Fruit fly (Drosophila melanogaster) whole organism, wandering third instar larva: ENCODE results near the gene CG8813.

Source experiments
- Abd-B ChIP-seq: fragments of >200 bp; optimal IDR thresholded peaks from 2 replicates; lab custom pipeline; 2017; ENCODE audit warnings: missing biosample characterization, missing genetic modification characterization
- CG9705 ChIP-seq: fragments of 200-800 bp; sonication (Bioruptor generic); optimal IDR thresholded peaks from 2 replicates; lab custom pipeline; 2018; ENCODE audit warnings: missing biosample characterization, mild to moderate bottlenecking, missing genetic modification characterization
- CrebA ChIP-seq: fragments of 200-800 bp; sonication (Bioruptor generic); optimal IDR thresholded peaks from 2 replicates; lab custom pipeline; 2016; ENCODE audit warnings: missing biosample characterization, mild to moderate bottlenecking, missing genetic modification characterization, borderline replicate concordance
- Dfd ChIP-seq: fragments of >200 bp; optimal IDR thresholded peaks from 2 replicates; lab custom pipeline; 2017; ENCODE audit warnings: missing biosample characterization, missing genetic modification characterization
- Dif ChIP-seq: fragments of 200-275, 200-300 bp; sonication (Bioruptor generic); optimal IDR thresholded peaks from 2 replicates; lab custom pipeline; 2018; ENCODE audit warnings: missing biosample characterization, missing genetic modification characterization; ENCODE audit not compliant: partially characterized antibody
- GATAd ChIP-seq: sonication (Bioruptor generic); optimal IDR thresholded peaks from 2 replicates; lab custom pipeline; 2016; ENCODE audit warnings: missing biosample characterization, missing genetic modification characterization
- HLH106 ChIP-seq: fragments of 200-800 bp; optimal IDR thresholded peaks from 3 replicates; lab custom pipeline; 2019; ENCODE audit warnings: missing biosample characterization, mild to moderate bottlenecking, missing genetic modification characterization, moderate library complexity
- Hnf4 ChIP-seq: fragments of 200-800 bp; sonication (Bioruptor generic); optimal IDR thresholded peaks from 2 replicates; lab custom pipeline; 2016; ENCODE audit warnings: missing biosample characterization, mild to moderate bottlenecking, missing genetic modification characterization
- Hr83 ChIP-seq: fragments of 200-300 bp; sonication (Bioruptor generic); optimal IDR thresholded peaks from 2 replicates; lab custom pipeline; 2016; ENCODE audit warnings: missing biosample characterization, mild to moderate bottlenecking, missing genetic modification characterization, moderate library complexity; ENCODE audit not compliant: poor library complexity, severe bottlenecking
- Jra ChIP-seq: sonication (Bioruptor generic); optimal IDR thresholded peaks from 2 replicates; lab custom pipeline; 2016; ENCODE audit warnings: missing biosample characterization, missing genetic modification characterization
- Mio ChIP-seq: sonication (Bioruptor generic); optimal IDR thresholded peaks from 2 replicates; lab custom pipeline; 2016; ENCODE audit warnings: missing biosample characterization, missing genetic modification characterization
- Myc ChIP-seq: fragments of >200 bp; optimal IDR thresholded peaks from 2 replicates; lab custom pipeline; 2017
- N ChIP-seq: fragments of >200 bp; optimal IDR thresholded peaks from 2 replicates; lab custom pipeline; 2018; ENCODE audit warnings: missing biosample characterization, missing external identifiers, missing genetic modification characterization
- OdsH ChIP-seq: fragments of 200-800 bp; sonication (Bioruptor generic); optimal IDR thresholded peaks from 2 replicates; lab custom pipeline; 2016; ENCODE audit warnings: missing biosample characterization, mild to moderate bottlenecking, missing genetic modification characterization
- Rel ChIP-seq, 2 experiments: fragments of 200-800 bp; sonication (Bioruptor generic) in 1 of 2; optimal IDR thresholded peaks; 2 replicates in 1 of 2; 3 replicates in 1 of 2; lab custom pipeline; 2016 to 2019; ENCODE audit warnings: mild to moderate bottlenecking in 2 of 2, missing biosample characterization in 2 of 2, missing genetic modification characterization in 2 of 2, moderate library complexity in 1 of 2
- Sp1 ChIP-seq: fragments of 200-800 bp; sonication (Bioruptor generic); optimal IDR thresholded peaks from 3 replicates; lab custom pipeline; 2019; ENCODE audit warnings: missing biosample characterization, mild to moderate bottlenecking, missing genetic modification characterization, moderate library complexity
- Vsx2 ChIP-seq: fragments of 200-300, 225-300 bp; sonication (Bioruptor generic); optimal IDR thresholded peaks from 2 replicates; lab custom pipeline; 2018; ENCODE audit warnings: missing biosample characterization, missing genetic modification characterization; ENCODE audit not compliant: partially characterized antibody
- br ChIP-seq: fragments of 200-800 bp; sonication (Bioruptor generic); optimal IDR thresholded peaks from 2 replicates; lab custom pipeline; 2016; ENCODE audit warnings: missing biosample characterization, missing genetic modification characterization
- dl ChIP-seq, 2 experiments: fragments of 175-275, 200-275 bp in 1 of 2; fragments of 200-275 bp in 1 of 2; sonication (Bioruptor generic); optimal IDR thresholded peaks; lab custom pipeline; 2018; ENCODE audit warnings: mild to moderate bottlenecking in 2 of 2, missing biosample characterization in 2 of 2, missing genetic modification characterization in 2 of 2, moderate library complexity in 2 of 2; ENCODE audit not compliant: partially characterized antibody in 2 of 2, insufficient read depth in 1 of 2
- dsf ChIP-seq: sonication (Bioruptor generic); optimal IDR thresholded peaks from 2 replicates; lab custom pipeline; 2016; ENCODE audit warnings: missing biosample characterization, missing genetic modification characterization, borderline replicate concordance
- ey ChIP-seq: fragments of 200-800 bp; sonication (Bioruptor generic); optimal IDR thresholded peaks from 2 replicates; lab custom pipeline; 2016; ENCODE audit warnings: missing biosample characterization, missing genetic modification characterization
- foxo ChIP-seq, 2 experiments: fragments of 200-800 bp; sonication (Bioruptor generic); optimal IDR thresholded peaks; 2 replicates in 1 of 2; 3 replicates in 1 of 2; lab custom pipeline; 2016 to 2017; ENCODE audit warnings: missing biosample characterization in 2 of 2, missing genetic modification characterization in 2 of 2
- fru ChIP-seq: fragments of 200-800 bp; sonication (Bioruptor generic); optimal IDR thresholded peaks from 3 replicates; lab custom pipeline; 2016; ENCODE audit warnings: missing biosample characterization, mild to moderate bottlenecking, missing genetic modification characterization
- h ChIP-seq: fragments of 200-800 bp; sonication (Bioruptor generic); optimal IDR thresholded peaks from 3 replicates; lab custom pipeline; 2016; ENCODE audit warnings: missing biosample characterization, mild to moderate bottlenecking, missing genetic modification characterization
- jim ChIP-seq: fragments of 175-275, 200-325 bp; sonication (Bioruptor generic); optimal IDR thresholded peaks from 2 replicates; lab custom pipeline; 2016; ENCODE audit warnings: missing biosample characterization, mild to moderate bottlenecking, missing genetic modification characterization
- pan ChIP-seq: fragments of >200 bp; optimal IDR thresholded peaks from 2 replicates; lab custom pipeline; 2017
- psq ChIP-seq: fragments of 200-800 bp; sonication (Bioruptor generic); optimal IDR thresholded peaks from 3 replicates; lab custom pipeline; 2017; ENCODE audit warnings: missing biosample characterization, mild to moderate bottlenecking, missing genetic modification characterization, moderate library complexity
- rgr ChIP-seq: fragments of 200-800 bp; sonication (Bioruptor generic); optimal IDR thresholded peaks from 3 replicates; lab custom pipeline; 2016; ENCODE audit warnings: missing biosample characterization, mild to moderate bottlenecking, missing genetic modification characterization
- tai ChIP-seq: sonication (Bioruptor generic); optimal IDR thresholded peaks from 2 replicates; lab custom pipeline; 2016; ENCODE audit warnings: missing biosample characterization, missing genetic modification characterization
- usp ChIP-seq: fragments of >200 bp; optimal IDR thresholded peaks from 2 replicates; lab custom pipeline; 2017; ENCODE audit warnings: missing biosample characterization, missing genetic modification characterization
- woc ChIP-seq: sonication (Bioruptor generic); optimal IDR thresholded peaks from 2 replicates; lab custom pipeline; 2016; ENCODE audit warnings: missing biosample characterization, mild to moderate bottlenecking, missing genetic modification characterization

Gene CG8813

dm6 chr2L:2907776-2908175 lies 38.3 kb downstream of the CG8813 start:
- TF ChIP-seq woc (GFP tag; lab: Kevin White, UChicago) (no peak), jim (no peak), br (GFP tag; lab: Kevin White, UChicago) (no peak), Rel (GFP tag; optimal IDR thresholded peaks at IDR 0.05; lab: Kevin White, UChicago) (no peak), Rel (tag; optimal IDR thresholded peaks at IDR 0.05; lab: Kevin White, UChicago) (no peak)

- peak; percentile 28 for TF ChIP-seq tai
- TF ChIP-seq fru, result peak; percentile 36
- no peak for TF ChIP-seq Abd-B
- TF ChIP-seq OdsH (GFP tag; lab: Kevin White, UChicago), result peak; percentile 17
- no peak for TF ChIP-seq Jra
- TF ChIP-seq rgr (GFP tag; lab: Kevin White, UChicago), result no peak
- no peak for TF ChIP-seq GATAd (GFP tag; lab: Kevin White, UChicago)
- TF ChIP-seq HLH106, result no peak
- peak; percentile 29 for TF ChIP-seq jim
- TF ChIP-seq Sp1, result peak; percentile 33
- peak; percentile 7 for TF ChIP-seq Vsx2 (GFP tag; lab: Kevin White, UChicago)
- TF ChIP-seq CG9705 (GFP tag; lab: Kevin White, UChicago), result no peak
- peak; percentile 74 for TF ChIP-seq psq (GFP tag; lab: Kevin White, UChicago)
- TF ChIP-seq dl (GFP tag; optimal IDR thresholded peaks at IDR 0.05; lab: Kevin White, UChicago; ENCODE audit: insufficient read depth in 1 of 2, partially characterized antibody in 2 of 2), result no peak
- TF ChIP-seq Dif (GFP tag; lab: Kevin White, UChicago), result no peak
- TF ChIP-seq CrebA, result no peak
- no peak for TF ChIP-seq Rel (GFP tag; optimal IDR thresholded peaks at IDR 0.05; lab: Kevin White, UChicago)
- peak; percentile 87 for TF ChIP-seq Rel (tag; optimal IDR thresholded peaks at IDR 0.05; lab: Kevin White, UChicago)
- no peak for TF ChIP-seq Hnf4 (GFP tag; lab: Kevin White, UChicago)
- no peak for TF ChIP-seq usp (GFP tag; lab: Kevin White, UChicago)
- TF ChIP-seq br (GFP tag; lab: Kevin White, UChicago), result no peak
- TF ChIP-seq h (GFP tag; lab: Kevin White, UChicago), result peak; percentile 25
- TF ChIP-seq ey, result no peak
- TF ChIP-seq Mio (GFP tag; lab: Kevin White, UChicago), result no peak
These were observed 39.1 kb downstream of the CG8813 start for dm6 chr2L:2908440-2909154.

DNA sequence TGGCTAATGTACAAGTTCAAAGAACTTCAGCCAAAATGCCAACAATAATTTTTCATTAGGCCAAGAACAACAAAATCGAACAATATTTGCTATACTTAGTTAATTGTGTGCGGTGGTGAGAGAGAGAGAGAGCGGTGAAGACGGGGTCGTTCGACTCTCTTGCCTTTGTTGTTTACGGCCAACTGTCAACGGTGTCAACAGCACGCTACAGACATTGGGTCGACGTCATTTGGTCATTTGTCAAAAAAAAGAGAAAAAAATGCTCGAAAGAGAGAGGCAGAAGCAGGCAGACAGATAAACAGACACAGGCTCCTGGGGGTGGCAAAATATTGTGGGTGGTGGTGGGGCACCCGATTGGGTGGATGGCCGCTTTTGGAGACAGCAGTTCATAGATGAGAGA lies 40.0 kb downstream of the CG8813 start:
- TF ChIP-seq Hr83 (GFP tag; lab: Kevin White, UChicago) (peak; percentile 72), Vsx2 (GFP tag; lab: Kevin White, UChicago) (peak; percentile 9), N (no peak)

- TF ChIP-seq br (GFP tag; lab: Kevin White, UChicago) (no peak), foxo (GFP tag; optimal IDR thresholded peaks at IDR 0.05; lab: Kevin White, UChicago) (no peak), jim (no peak), tai (no peak), Jra (no peak), dsf (GFP tag; lab: Kevin White, UChicago) (no peak), Dfd (GFP tag; lab: Kevin White, UChicago) (no peak), Abd-B (no peak), Myc (no peak), Hnf4 (GFP tag; lab: Kevin White, UChicago) (no peak), usp (GFP tag; lab: Kevin White, UChicago) (no peak), woc (GFP tag; lab: Kevin White, UChicago) (no peak), h (GFP tag; lab: Kevin White, UChicago) (no peak), ey (no peak), pan (lab: Kevin White, UChicago) (no peak), GATAd (GFP tag; lab: Kevin White, UChicago) (no peak), Hr83 (GFP tag; lab: Kevin White, UChicago) (no peak), dl (GFP tag; optimal IDR thresholded peaks at IDR 0.05; lab: Kevin White, UChicago; ENCODE audit: insufficient read depth in 1 of 2, partially characterized antibody in 2 of 2) (no peak)
These were observed 41.5 kb downstream of the CG8813 start for dm6 chr2L:2910957-2911356.
